Worm (Caenorhabditis elegans): ENCODE data around the gene Y51A2D.13.
A peak's percentile ranks its signal among the peaks of the same experiment; 100 is the strongest.

The Y51A2D.13 gene

ce11 chrV:18579684-18580083 is at the start of gene Y51A2D.13:
Gene Y51A2D.13, minus strand, starts transcription at chrV:18579784.
- no peak for TF ChIP-seq klf-2 (GFP tag; conservative IDR thresholded peaks at IDR 0.05)
- TF ChIP-seq tab-1 (GFP tag; IDR thresholded peaks at IDR 0.05): no peak
- TF ChIP-seq flt-1 (GFP tag; IDR thresholded peaks at IDR 0.05): no peak
- TF ChIP-seq ztf-29 (GFP tag; IDR thresholded peaks at IDR 0.05): no peak
- TF ChIP-seq cog-1 (tag; optimal IDR thresholded peaks at IDR 0.05): no peak
- TF ChIP-seq ref-1 (GFP tag; conservative IDR thresholded peaks at IDR 0.05): no peak

ce11 chrV:18628907-18629306 is 49.3 kb upstream of the Y51A2D.13 start:
- TF ChIP-seq ref-1 (GFP tag; conservative IDR thresholded peaks at IDR 0.05) (no peak), T22C8.4 (GFP tag; IDR thresholded peaks at IDR 0.05) (peak; percentile 76), ztf-29 (GFP tag; IDR thresholded peaks at IDR 0.05) (no peak), cog-1 (tag; optimal IDR thresholded peaks at IDR 0.05) (no peak), flt-1 (GFP tag; IDR thresholded peaks at IDR 0.05) (no peak), klf-2 (GFP tag; conservative IDR thresholded peaks at IDR 0.05) (no peak), ztf-23 (GFP tag; IDR thresholded peaks at IDR 0.05) (no peak)

ce11 chrV:18627445-18627844 is 47.9 kb upstream of the Y51A2D.13 start:
- no peak for TF ChIP-seq klf-2 (GFP tag; conservative IDR thresholded peaks at IDR 0.05)
- no peak for TF ChIP-seq flt-1 (GFP tag; IDR thresholded peaks at IDR 0.05)
- no peak for TF ChIP-seq ztf-23 (GFP tag; IDR thresholded peaks at IDR 0.05)
- no peak for TF ChIP-seq ztf-29 (GFP tag; IDR thresholded peaks at IDR 0.05)
- TF ChIP-seq tab-1 (GFP tag; IDR thresholded peaks at IDR 0.05): no peak
- no peak for TF ChIP-seq ref-1 (GFP tag; conservative IDR thresholded peaks at IDR 0.05)
- no peak for TF ChIP-seq cog-1 (tag; optimal IDR thresholded peaks at IDR 0.05)
- TF ChIP-seq T22C8.4 (GFP tag; IDR thresholded peaks at IDR 0.05): no peak
- no peak for TF ChIP-seq med-1 (GFP tag; optimal IDR thresholded peaks at IDR 0.05; ENCODE audit: insufficient read depth)

ce11 chrV:18626764-18627163 is 47.2 kb upstream of the Y51A2D.13 start, which contains the start of gene Y69H2.15:
Gene Y69H2.15, minus strand, starts transcription at chrV:18626864.
- TF ChIP-seq cog-1 (tag; optimal IDR thresholded peaks at IDR 0.05) (no peak), ref-1 (GFP tag; conservative IDR thresholded peaks at IDR 0.05) (no peak), klf-2 (GFP tag; conservative IDR thresholded peaks at IDR 0.05) (no peak), T22C8.4 (GFP tag; IDR thresholded peaks at IDR 0.05) (no peak), tab-1 (GFP tag; IDR thresholded peaks at IDR 0.05) (no peak), flt-1 (GFP tag; IDR thresholded peaks at IDR 0.05) (no peak), med-1 (GFP tag; optimal IDR thresholded peaks at IDR 0.05; ENCODE audit: insufficient read depth) (no peak), ztf-29 (GFP tag; IDR thresholded peaks at IDR 0.05) (no peak), ztf-23 (GFP tag; IDR thresholded peaks at IDR 0.05) (no peak)

- TF ChIP-seq tab-1 (GFP tag; IDR thresholded peaks at IDR 0.05) (no peak), klf-2 (GFP tag; conservative IDR thresholded peaks at IDR 0.05) (no peak), ztf-23 (GFP tag; IDR thresholded peaks at IDR 0.05) (no peak), T22C8.4 (GFP tag; IDR thresholded peaks at IDR 0.05) (no peak), cog-1 (tag; optimal IDR thresholded peaks at IDR 0.05) (no peak), ref-1 (GFP tag; conservative IDR thresholded peaks at IDR 0.05) (no peak), med-1 (GFP tag; optimal IDR thresholded peaks at IDR 0.05; ENCODE audit: insufficient read depth) (no peak), flt-1 (GFP tag; IDR thresholded peaks at IDR 0.05) (no peak), ztf-29 (GFP tag; IDR thresholded peaks at IDR 0.05) (no peak)
These were observed 42.9 kb upstream of the Y51A2D.13 start, which contains the start of gene Y69H2.1 for ce11 chrV:18622462-18622861. Gene Y69H2.1, minus strand, starts transcription at chrV:18622562.

ce11 chrV:18616287-18616686 is 36.7 kb upstream of the Y51A2D.13 start, which contains the start of gene nhr-70:
Gene nhr-70, plus strand, starts transcription at chrV:18616587.
- no peak for TF ChIP-seq flt-1 (GFP tag; IDR thresholded peaks at IDR 0.05)
- TF ChIP-seq ref-1 (GFP tag; conservative IDR thresholded peaks at IDR 0.05): no peak
- TF ChIP-seq cog-1 (tag; optimal IDR thresholded peaks at IDR 0.05): no peak
- TF ChIP-seq med-1 (GFP tag; optimal IDR thresholded peaks at IDR 0.05; ENCODE audit: insufficient read depth): no peak
- no peak for TF ChIP-seq klf-2 (GFP tag; conservative IDR thresholded peaks at IDR 0.05)
- TF ChIP-seq tab-1 (GFP tag; IDR thresholded peaks at IDR 0.05): no peak
- TF ChIP-seq ztf-23 (GFP tag; IDR thresholded peaks at IDR 0.05): no peak
- no peak for TF ChIP-seq ztf-29 (GFP tag; IDR thresholded peaks at IDR 0.05)
- TF ChIP-seq T22C8.4 (GFP tag; IDR thresholded peaks at IDR 0.05): no peak

ce11 chrV:18614498-18614897 is 34.9 kb upstream of the Y51A2D.13 start:
- TF ChIP-seq T22C8.4 (GFP tag; IDR thresholded peaks at IDR 0.05) (peak; percentile 60), tab-1 (GFP tag; IDR thresholded peaks at IDR 0.05) (no peak), cog-1 (tag; optimal IDR thresholded peaks at IDR 0.05) (peak; percentile 14), med-1 (GFP tag; optimal IDR thresholded peaks at IDR 0.05; ENCODE audit: insufficient read depth) (no peak), ztf-23 (GFP tag; IDR thresholded peaks at IDR 0.05) (no peak), ref-1 (GFP tag; conservative IDR thresholded peaks at IDR 0.05) (no peak)

ce11 chrV:18613164-18613563 is 33.6 kb upstream of the Y51A2D.13 start:
- TF ChIP-seq ztf-29 (GFP tag; IDR thresholded peaks at IDR 0.05) (0 out of 2 replicates have a peak, but pooled peaks have one; percentile 58), tab-1 (GFP tag; IDR thresholded peaks at IDR 0.05) (no peak), med-1 (GFP tag; optimal IDR thresholded peaks at IDR 0.05; ENCODE audit: insufficient read depth) (no peak), cog-1 (tag; optimal IDR thresholded peaks at IDR 0.05) (no peak)

- no peak for TF ChIP-seq flt-1 (GFP tag; IDR thresholded peaks at IDR 0.05)
- TF ChIP-seq tab-1 (GFP tag; IDR thresholded peaks at IDR 0.05): no peak
- TF ChIP-seq klf-2 (GFP tag; conservative IDR thresholded peaks at IDR 0.05): no peak
- peak; percentile 65 for TF ChIP-seq T22C8.4 (GFP tag; IDR thresholded peaks at IDR 0.05)
- TF ChIP-seq ztf-29 (GFP tag; IDR thresholded peaks at IDR 0.05): no peak
These were observed 25.9 kb upstream of the Y51A2D.13 start for ce11 chrV:18605510-18605909.

ce11 chrV:18597779-18598178 is 18.2 kb upstream of the Y51A2D.13 start:
- peak; percentile 76 for TF ChIP-seq ztf-29 (GFP tag; IDR thresholded peaks at IDR 0.05)
- TF ChIP-seq tab-1 (GFP tag; IDR thresholded peaks at IDR 0.05): no peak

- TF ChIP-seq cog-1 (tag; optimal IDR thresholded peaks at IDR 0.05): peak; percentile 2
- TF ChIP-seq T22C8.4 (GFP tag; IDR thresholded peaks at IDR 0.05): no peak
- no peak for TF ChIP-seq klf-2 (GFP tag; conservative IDR thresholded peaks at IDR 0.05)
- TF ChIP-seq ztf-23 (GFP tag; IDR thresholded peaks at IDR 0.05): 0 out of 2 replicates have a peak, but pooled peaks have one; percentile 8
- 0 out of 2 replicates have a peak, but pooled peaks have one; percentile 38 for TF ChIP-seq flt-1 (GFP tag; IDR thresholded peaks at IDR 0.05)
These were observed 16.7 kb upstream of the Y51A2D.13 start for ce11 chrV:18596240-18596639.

Measured in whole organism, midembryonic.